Fruit fly (Drosophila melanogaster): Measurements from ENCODE around the gene CG11262.

Gene CG11262

dm6 chr3L:13041292-13042067 lies 46.5 kb downstream of the CG11262 start, which contains the start of gene RpS4 (continued):
- TF ChIP-seq spab (GFP tag; optimal IDR thresholded peaks at IDR 0.05) (peak; percentile 74), CG4318 (GFP tag; optimal IDR thresholded peaks at IDR 0.05) (no peak), CG11294 (GFP tag; IDR thresholded peaks at IDR 0.05) (peak; percentile 36; the same call in 1 of the 2 replicates), CG10669 (GFP tag; optimal IDR thresholded peaks at IDR 0.05) (peak; percentile 75), Sox15 (GFP tag; optimal IDR thresholded peaks at IDR 0.05) (no peak), Eip93F (GFP tag; optimal IDR thresholded peaks at IDR 0.05) (no peak), CG34406 (GFP tag; optimal IDR thresholded peaks at IDR 0.05) (peak; percentile 82), CG6854 (GFP tag; optimal IDR thresholded peaks at IDR 0.05) (peak; percentile 99), CG3919 (GFP tag; optimal IDR thresholded peaks at IDR 0.05) (peak; percentile 94), OdsH (GFP tag; optimal IDR thresholded peaks at IDR 0.05) (peak; percentile 76), achi (GFP tag; optimal IDR thresholded peaks at IDR 0.05) (peak; percentile 75), Smox (GFP tag; optimal IDR thresholded peaks at IDR 0.05) (peak; percentile 70), pdm3 (GFP tag; optimal IDR thresholded peaks at IDR 0.05) (peak; percentile 83), fkh (GFP tag; optimal IDR thresholded peaks at IDR 0.05) (peak; percentile 79)

- TF ChIP-seq dsx (GFP tag; optimal IDR thresholded peaks at IDR 0.05; ENCODE audit: poor library complexity, severe bottlenecking) (peak; percentile 42), svp (GFP tag) (peak; percentile 85), fkh (GFP tag; optimal IDR thresholded peaks at IDR 0.05) (peak; percentile 74), Ets96B (tag; optimal IDR thresholded peaks at IDR 0.05) (peak; percentile 19), CG15336 (GFP tag; IDR thresholded peaks at IDR 0.05) (peak; percentile 14; the same call in 1 of the 2 replicates), Hr39 (GFP tag; optimal IDR thresholded peaks at IDR 0.05) (no peak), esn (GFP tag; optimal IDR thresholded peaks at IDR 0.05) (peak; percentile 17), ss (GFP tag; optimal IDR thresholded peaks at IDR 0.05) (peak; percentile 29 to 33), salr (GFP tag; optimal IDR thresholded peaks at IDR 0.05) (no peak), Eip75B (GFP tag; optimal IDR thresholded peaks at IDR 0.05) (no peak), eg (GFP tag; IDR thresholded peaks at IDR 0.05) (0 out of 3 replicates have a peak, but pooled peaks have one; percentile 12), Sox14 (GFP tag; optimal IDR thresholded peaks at IDR 0.05) (peak; percentile 63), CG6808 (GFP tag; optimal IDR thresholded peaks at IDR 0.05) (peak; percentile 29), CG16779 (tag; optimal IDR thresholded peaks at IDR 0.05) (no peak), CG6854 (GFP tag; optimal IDR thresholded peaks at IDR 0.05) (peak; percentile 38), topi (GFP tag; optimal IDR thresholded peaks at IDR 0.05) (peak; percentile 19), Eip78C (GFP tag) (peak; percentile 66), Sox15 (GFP tag; optimal IDR thresholded peaks at IDR 0.05) (no peak)
Measured at dm6 chr3L:13044335-13044814, 49.4 kb downstream of the CG11262 start, which contains the start of gene Syx13. Syx13 (plus strand) TSS chr3L:13044434.

- TF ChIP-seq svp (GFP tag), result peak; percentile 7
- TF ChIP-seq Hr39 (GFP tag; optimal IDR thresholded peaks at IDR 0.05), result no peak
Measured at dm6 chr3L:13046758-13047157, 51.8 kb downstream of the CG11262 start, which contains the start of gene CG11279. CG11279 (plus strand) TSS chr3L:13046977.
